Fruit fly (Drosophila melanogaster): ENCODE measurements around the gene CG5853.

DNA sequence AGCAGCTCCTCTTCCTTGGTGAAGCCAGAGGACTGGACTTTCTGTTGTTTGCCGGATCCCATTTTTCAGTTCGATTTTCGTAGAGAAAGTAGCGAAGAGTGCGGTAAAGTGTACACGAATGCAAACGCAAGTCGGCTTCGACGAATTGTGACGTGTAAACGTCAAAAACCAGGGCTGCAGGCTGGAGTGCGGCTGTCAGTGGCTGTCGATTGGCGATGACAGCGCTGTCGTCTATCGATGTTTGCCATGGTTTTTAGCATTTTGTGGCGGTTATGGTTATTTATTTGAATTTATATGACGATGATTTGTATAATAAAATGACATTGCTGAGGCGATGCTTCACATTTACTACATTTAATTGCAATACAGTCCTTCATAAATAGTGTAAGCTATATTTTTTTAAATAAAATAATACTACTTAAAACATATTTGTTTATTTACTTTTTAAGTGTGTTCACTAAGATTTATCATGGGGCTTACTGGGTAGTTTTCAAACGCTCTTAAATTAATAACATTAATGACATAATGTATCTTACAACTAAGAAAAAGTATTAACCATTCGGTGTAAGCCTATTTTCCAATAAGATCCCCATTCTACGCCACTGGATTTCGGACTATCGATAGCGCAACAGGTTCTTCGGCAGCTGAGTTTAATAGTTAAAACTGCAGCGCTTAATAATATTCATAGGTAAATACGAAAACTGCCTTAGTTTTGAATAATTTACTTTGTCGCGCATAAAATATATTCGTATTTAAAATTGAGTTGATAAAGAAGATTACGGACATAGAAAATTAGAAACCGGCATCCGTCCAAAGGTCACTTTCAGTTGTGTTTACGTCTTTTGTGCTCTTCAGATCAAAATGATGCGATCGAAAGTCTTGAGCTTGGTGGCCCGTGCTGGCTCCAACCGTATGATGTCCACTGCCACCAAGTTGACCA, 29.2 kb downstream of the CG5853 start, which contains the start of the genes CG5885 and CG4598:
- no peak for TF ChIP-seq pan (optimal IDR thresholded peaks at IDR 0.05)
- TF ChIP-seq Dll (optimal IDR thresholded peaks at IDR 0.05): no peak
- no peak for TF ChIP-seq psq (optimal IDR thresholded peaks at IDR 0.05)
- TF ChIP-seq CG8478 (optimal IDR thresholded peaks at IDR 0.05): no peak
- TF ChIP-seq usp (GFP tag; optimal IDR thresholded peaks at IDR 0.05): no peak

All from whole organism.